Worm (Caenorhabditis elegans) whole organism, late embryonic: Measurements from ENCODE around the gene C01G6.9.

Source experiments
- C38D4.7 ChIP-seq: fragments of 200-800 bp; sonication (Bioruptor generic); optimal IDR thresholded peaks from 2 replicates; lab custom pipeline; 2018; ENCODE audit warnings: mild to moderate bottlenecking, missing genetic modification characterization, moderate library complexity, missing compliant biosample characterization
- F13H6.1 ChIP-seq: sonication (generic microtip); optimal IDR thresholded peaks from 2 replicates; lab custom pipeline; 2016; ENCODE audit warnings: missing genetic modification characterization, missing compliant biosample characterization
- K02D7.2 ChIP-seq: sonication (generic microtip); optimal IDR thresholded peaks from 2 replicates; lab custom pipeline; 2017; ENCODE audit warnings: mild to moderate bottlenecking, missing genetic modification characterization, missing compliant biosample characterization
- Y22D7AL.16 ChIP-seq: sonication (generic microtip); optimal IDR thresholded peaks from 2 replicates; lab custom pipeline; 2016; ENCODE audit warnings: missing genetic modification characterization, missing compliant biosample characterization
- ahr-1 ChIP-seq: sonication (generic microtip); optimal IDR thresholded peaks from 2 replicates; lab custom pipeline; 2016; ENCODE audit warnings: missing genetic modification characterization, missing compliant biosample characterization
- ceh-14 ChIP-seq: sonication (generic microtip); optimal IDR thresholded peaks from 2 replicates; lab custom pipeline; 2016; ENCODE audit warnings: missing genotype, missing genetic modification characterization, missing compliant biosample characterization
- ceh-2 ChIP-seq: sonication (generic microtip); optimal IDR thresholded peaks from 2 replicates; lab custom pipeline; 2016; ENCODE audit warnings: missing genotype, missing genetic modification characterization, missing compliant biosample characterization
- ceh-24 ChIP-seq: sonication (generic microtip); optimal IDR thresholded peaks from 2 replicates; lab custom pipeline; 2016; ENCODE audit warnings: mild to moderate bottlenecking, missing genetic modification characterization, missing compliant biosample characterization
- ceh-34 ChIP-seq: sonication (generic microtip); optimal IDR thresholded peaks from 2 replicates; lab custom pipeline; 2016; ENCODE audit warnings: mild to moderate bottlenecking, missing genetic modification characterization, missing compliant biosample characterization
- ceh-45 ChIP-seq: fragments of 200-800 bp; sonication (Bioruptor generic); IDR thresholded peaks from 2 replicates; pipeline ENCODE4 v1.3.6; 2022; ENCODE audit warnings: missing genetic modification reagents, missing genetic modification characterization, missing compliant biosample characterization
- ceh-48 ChIP-seq: sonication (generic microtip); optimal IDR thresholded peaks from 2 replicates; lab custom pipeline; 2016; ENCODE audit warnings: missing genetic modification characterization, inconsistent platforms, missing compliant biosample characterization
- ceh-9 ChIP-seq: sonication (generic microtip); optimal IDR thresholded peaks from 2 replicates; lab custom pipeline; 2016; ENCODE audit warnings: mild to moderate bottlenecking, missing genetic modification characterization, inconsistent platforms, missing compliant biosample characterization
- che-1 ChIP-seq: sonication (generic microtip); optimal IDR thresholded peaks from 2 replicates; lab custom pipeline; 2016; ENCODE audit warnings: mild to moderate bottlenecking, missing genetic modification characterization, missing compliant biosample characterization
- dmd-4 ChIP-seq: sonication (generic microtip); optimal IDR thresholded peaks from 2 replicates; lab custom pipeline; 2016; ENCODE audit warnings: borderline replicate concordance, missing genetic modification characterization, missing compliant biosample characterization
- dve-1 ChIP-seq: sonication (generic microtip); optimal IDR thresholded peaks from 2 replicates; lab custom pipeline; 2017; ENCODE audit warnings: antibody characterized with exemption, mild to moderate bottlenecking, missing genetic modification characterization, missing compliant biosample characterization
- elt-4 ChIP-seq: sonication (generic microtip); optimal IDR thresholded peaks from 2 replicates; lab custom pipeline; 2016; ENCODE audit warnings: missing genetic modification characterization, missing compliant biosample characterization
- ets-4 ChIP-seq: sonication (generic microtip); optimal IDR thresholded peaks from 2 replicates; lab custom pipeline; 2016; ENCODE audit warnings: missing genetic modification characterization, missing compliant biosample characterization
- fax-1 ChIP-seq: sonication (generic microtip); optimal IDR thresholded peaks from 2 replicates; lab custom pipeline; 2016; ENCODE audit warnings: missing genotype, missing genetic modification characterization, missing compliant biosample characterization
- fkh-10 ChIP-seq: fragments of 150-350 bp; optimal IDR thresholded peaks from 2 replicates; lab custom pipeline; 2014; ENCODE audit warnings: missing biosample characterization, missing genetic modification reagents, missing genetic modification characterization
- fkh-6 ChIP-seq: sonication (generic microtip); optimal IDR thresholded peaks from 2 replicates; lab custom pipeline; 2016; ENCODE audit warnings: missing genetic modification characterization, missing compliant biosample characterization
- hlh-13 ChIP-seq: fragments of 200-800 bp; sonication (Bioruptor generic); optimal IDR thresholded peaks from 2 replicates; lab custom pipeline; 2018; ENCODE audit warnings: mild to moderate bottlenecking, missing genetic modification characterization, missing compliant biosample characterization
- hlh-15 ChIP-seq: sonication (generic microtip); optimal IDR thresholded peaks from 2 replicates; lab custom pipeline; 2016; ENCODE audit warnings: missing genetic modification characterization, missing compliant biosample characterization
- hlh-30 ChIP-seq: sonication (generic microtip); optimal IDR thresholded peaks from 2 replicates; lab custom pipeline; 2017; ENCODE audit warnings: antibody characterized with exemption, missing genetic modification characterization, missing compliant biosample characterization; ENCODE audit not compliant: insufficient read depth
- hlh-6 ChIP-seq: sonication (generic microtip); optimal IDR thresholded peaks from 2 replicates; lab custom pipeline; 2016; ENCODE audit warnings: missing genotype, missing genetic modification characterization, missing compliant biosample characterization
- hlh-8 ChIP-seq: sonication (generic microtip); optimal IDR thresholded peaks from 2 replicates; lab custom pipeline; 2016; ENCODE audit warnings: missing genotype, missing genetic modification characterization, missing compliant biosample characterization
- lin-11 ChIP-seq: fragments of 200-800 bp; sonication (Bioruptor generic); optimal IDR thresholded peaks from 2 replicates; lab custom pipeline; 2018; ENCODE audit warnings: mild to moderate bottlenecking, missing genetic modification characterization, missing compliant biosample characterization
- madf-2 ChIP-seq: sonication (generic microtip); optimal IDR thresholded peaks from 2 replicates; lab custom pipeline; 2017; ENCODE audit warnings: missing genetic modification characterization, missing compliant biosample characterization
- mec-3 ChIP-seq: sonication (generic microtip); optimal IDR thresholded peaks from 2 replicates; lab custom pipeline; 2016; ENCODE audit warnings: borderline replicate concordance, missing genetic modification characterization, missing compliant biosample characterization
- nfya-1 ChIP-seq: sonication (generic microtip); optimal IDR thresholded peaks from 2 replicates; lab custom pipeline; 2017; ENCODE audit warnings: missing genetic modification characterization, mild to moderate bottlenecking, missing compliant biosample characterization, antibody characterized with exemption, moderate library complexity
- nhr-232 ChIP-seq: sonication (generic microtip); optimal IDR thresholded peaks from 2 replicates; lab custom pipeline; 2016; ENCODE audit warnings: missing genetic modification characterization, missing compliant biosample characterization
- pag-3 ChIP-seq: sonication (generic microtip); optimal IDR thresholded peaks from 2 replicates; lab custom pipeline; 2016; ENCODE audit warnings: missing compliant biosample characterization, missing genetic modification characterization, borderline replicate concordance
- pax-1 ChIP-seq: fragments of 150-350 bp; optimal IDR thresholded peaks from 2 replicates; lab custom pipeline; 2014; ENCODE audit warnings: missing biosample characterization, missing genetic modification characterization
- pha-2 ChIP-seq: sonication (generic microtip); optimal IDR thresholded peaks from 2 replicates; lab custom pipeline; 2017; ENCODE audit warnings: mild to moderate bottlenecking, missing genetic modification characterization, missing compliant biosample characterization
- pros-1 ChIP-seq: fragments of 150-350 bp; optimal IDR thresholded peaks from 2 replicates; lab custom pipeline; 2014; ENCODE audit warnings: missing biosample characterization, missing genetic modification reagents, missing genetic modification characterization
- sdc-2 ChIP-seq: sonication (generic microtip); optimal IDR thresholded peaks from 2 replicates; lab custom pipeline; 2016; ENCODE audit warnings: missing genotype, missing genetic modification characterization, missing compliant biosample characterization
- sox-2 ChIP-seq: fragments of 200-800 bp; sonication (Bioruptor generic); IDR thresholded peaks from 2 replicates; pipeline ENCODE4 v1.3.6; 2022; ENCODE audit warnings: missing genetic modification reagents, missing genetic modification characterization, missing compliant biosample characterization
- sox-4 ChIP-seq: sonication (generic microtip); optimal IDR thresholded peaks from 2 replicates; lab custom pipeline; 2017; ENCODE audit warnings: mild to moderate bottlenecking, missing genetic modification characterization, inconsistent platforms, missing compliant biosample characterization
- ttx-3 ChIP-seq: sonication (generic microtip); optimal IDR thresholded peaks from 2 replicates; lab custom pipeline; 2016; ENCODE audit warnings: missing genetic modification reagents, missing genetic modification characterization, missing compliant biosample characterization
- unc-42 ChIP-seq: sonication (generic microtip); optimal IDR thresholded peaks from 2 replicates; lab custom pipeline; 2016; ENCODE audit warnings: missing genotype, missing genetic modification characterization, missing compliant biosample characterization
- unc-86 ChIP-seq: sonication (generic microtip); optimal IDR thresholded peaks from 2 replicates; lab custom pipeline; 2016; ENCODE audit warnings: missing genetic modification characterization, missing compliant biosample characterization
- ztf-16 ChIP-seq: sonication (generic microtip); optimal IDR thresholded peaks from 2 replicates; lab custom pipeline; 2017; ENCODE audit warnings: missing genetic modification characterization, missing compliant biosample characterization

C01G6.9 gene

DNA sequence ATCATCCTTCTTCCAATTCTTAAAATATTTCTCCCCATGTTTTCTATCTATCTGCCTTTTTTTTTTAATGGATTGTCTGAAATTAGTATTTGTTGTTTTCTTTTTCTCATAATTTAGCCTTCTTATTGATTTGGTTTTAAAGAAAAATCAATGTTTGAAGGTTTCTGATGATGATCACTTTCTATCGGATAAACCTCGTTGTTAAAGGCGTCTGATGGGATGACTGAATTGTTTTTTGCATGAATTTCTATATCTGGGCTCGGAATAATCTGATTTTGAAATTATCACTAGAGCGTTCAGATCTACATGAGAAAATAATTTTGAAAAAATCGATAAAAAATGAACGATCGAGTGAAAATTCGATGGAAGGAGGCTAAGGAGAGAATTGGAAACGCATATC lies 38.1 kb upstream of the C01G6.9 start, which contains the start of gene scp-1:
TSS of gene scp-1 (plus strand) at position 301 of the 400 bp plus-strand sequence.
- no peak for TF ChIP-seq ceh-34 (tag; lab: Kevin White, UChicago)
- no peak for TF ChIP-seq fkh-6 (tag; lab: Kevin White, UChicago)
- no peak for TF ChIP-seq ceh-48
- no peak for TF ChIP-seq hlh-6
- TF ChIP-seq pha-2 (tag; lab: Kevin White, UChicago): no peak
- no peak for TF ChIP-seq ttx-3 (tag; lab: Kevin White, UChicago)
- TF ChIP-seq fax-1 (tag; lab: Kevin White, UChicago): no peak
- no peak for TF ChIP-seq ceh-2 (tag; lab: Kevin White, UChicago)
- no peak for TF ChIP-seq sdc-2 (tag; lab: Kevin White, UChicago)
- no peak for TF ChIP-seq ceh-45 (GFP tag; lab: Robert Waterston, UW)
- no peak for TF ChIP-seq ztf-16 (tag; lab: Kevin White, UChicago)
- TF ChIP-seq madf-2: no peak
- no peak for TF ChIP-seq elt-4
- TF ChIP-seq unc-42 (tag; lab: Kevin White, UChicago): no peak
- TF ChIP-seq ceh-9: no peak
- no peak for TF ChIP-seq sox-2 (GFP tag; lab: Robert Waterston, UW)
- TF ChIP-seq F13H6.1 (tag; lab: Kevin White, UChicago): no peak
- no peak for TF ChIP-seq K02D7.2 (tag; lab: Kevin White, UChicago)
- no peak for TF ChIP-seq Y22D7AL.16 (tag; lab: Kevin White, UChicago)

DNA sequence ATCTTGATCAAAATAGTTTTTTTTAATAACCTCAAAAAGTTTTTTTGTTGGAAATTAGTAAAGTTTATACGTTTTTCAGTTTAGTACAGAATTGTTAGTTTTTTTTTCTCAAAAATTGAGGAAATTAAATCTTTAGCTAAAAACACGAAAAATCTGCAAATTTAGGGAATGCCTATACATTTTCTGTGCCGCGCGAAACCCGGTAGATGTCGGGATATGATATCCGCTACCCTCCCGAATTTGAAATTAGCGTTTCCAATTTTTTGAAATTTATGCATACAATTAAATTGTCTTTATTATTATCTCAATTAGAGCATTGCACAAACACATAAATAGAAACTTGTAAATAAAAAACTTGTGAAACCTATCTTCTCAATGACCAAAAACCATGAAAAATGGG lies 37.4 kb upstream of the C01G6.9 start:
- no peak for TF ChIP-seq pax-1 (tag; lab: Kevin White, UChicago)
- TF ChIP-seq pros-1: no peak
- no peak for TF ChIP-seq nhr-232 (tag; lab: Kevin White, UChicago)
- no peak for TF ChIP-seq ahr-1 (tag; lab: Kevin White, UChicago)
- TF ChIP-seq hlh-8 (tag; lab: Kevin White, UChicago): no peak
- TF ChIP-seq sox-4 (tag; lab: Kevin White, UChicago): no peak
- no peak for TF ChIP-seq pag-3 (tag; lab: Kevin White, UChicago)

DNA sequence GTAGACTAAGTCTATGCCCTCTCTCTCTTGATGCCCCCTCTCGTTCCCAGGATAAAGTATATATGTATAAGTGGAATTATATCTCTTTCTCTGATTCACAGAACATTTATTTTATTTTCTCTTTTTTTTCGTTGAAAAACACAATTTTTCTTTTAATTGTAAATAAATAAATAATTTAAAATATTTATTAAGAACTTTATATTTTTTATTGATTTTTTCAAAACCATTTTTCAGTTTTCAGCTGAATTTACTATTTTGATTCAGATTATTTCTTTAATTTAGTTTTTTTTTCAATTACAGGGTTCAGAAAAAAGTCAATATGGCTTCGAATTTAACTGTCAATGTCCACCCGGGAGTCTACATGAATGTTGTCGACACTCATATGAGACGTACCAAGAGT lies 35.7 kb upstream of the C01G6.9 start, which contains the start of gene eif-3.F:
TSS of gene eif-3.F (plus strand) at position 301 of the 400 bp plus-strand sequence.
- TF ChIP-seq ets-4 (tag; lab: Kevin White, UChicago) (no peak), sox-4 (tag; lab: Kevin White, UChicago) (no peak), Y22D7AL.16 (tag; lab: Kevin White, UChicago) (no peak), ztf-16 (tag; lab: Kevin White, UChicago) (no peak), unc-86 (no peak), hlh-13 (no peak), mec-3 (tag; lab: Kevin White, UChicago) (no peak), dmd-4 (tag; lab: Kevin White, UChicago) (no peak), F13H6.1 (tag; lab: Kevin White, UChicago) (no peak), ceh-24 (tag; lab: Kevin White, UChicago) (no peak), che-1 (no peak), fkh-6 (tag; lab: Kevin White, UChicago) (no peak), hlh-15 (no peak), fkh-10 (GFP tag; lab: Kevin White, UChicago) (no peak), ceh-14 (tag; lab: Kevin White, UChicago) (no peak), pha-2 (tag; lab: Kevin White, UChicago) (no peak)
- TF ChIP-seq, all 69 proteins: peak for 0

DNA sequence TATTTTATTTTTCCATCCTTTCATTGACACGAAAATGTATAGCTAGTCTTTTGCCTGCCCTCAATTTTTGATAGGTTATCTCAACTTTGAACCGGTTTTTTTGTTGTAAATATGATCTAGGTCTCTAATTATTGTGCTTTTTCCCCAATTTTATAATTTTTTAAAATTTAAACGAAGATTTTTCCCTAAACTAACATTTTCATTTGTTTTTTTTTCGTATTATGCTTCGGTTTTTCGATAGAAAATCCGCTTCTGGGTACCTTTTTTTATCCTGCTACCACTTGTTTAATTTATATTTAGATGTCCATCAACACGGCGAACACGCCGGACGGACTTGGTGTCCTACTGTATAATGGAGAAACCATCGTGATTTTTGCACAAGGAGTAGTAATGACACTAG lies 33.9 kb upstream of the C01G6.9 start, which contains the start of gene wbp-2:
TSS of gene wbp-2 (plus strand) at position 301 of the 400 bp plus-strand sequence.
- TF ChIP-seq hlh-30 (tag; lab: Kevin White, UChicago): no peak
- no peak for TF ChIP-seq C38D4.7 (GFP tag; lab: Kevin White, UChicago)
- no peak for TF ChIP-seq fkh-10 (GFP tag; lab: Kevin White, UChicago)
- TF ChIP-seq pha-2 (tag; lab: Kevin White, UChicago): no peak
- TF ChIP-seq hlh-6: no peak
- no peak for TF ChIP-seq dve-1 (tag; lab: Kevin White, UChicago)
- TF ChIP-seq K02D7.2 (tag; lab: Kevin White, UChicago): no peak
- TF ChIP-seq ceh-9: no peak
- no peak for TF ChIP-seq lin-11
- TF ChIP-seq hlh-15: no peak
- no peak for TF ChIP-seq fax-1 (tag; lab: Kevin White, UChicago)
- no peak for TF ChIP-seq mec-3 (tag; lab: Kevin White, UChicago)
- TF ChIP-seq ttx-3 (tag; lab: Kevin White, UChicago): no peak
- TF ChIP-seq che-1: no peak
- no peak for TF ChIP-seq nfya-1 (tag; lab: Kevin White, UChicago)
- no peak for TF ChIP-seq hlh-8 (tag; lab: Kevin White, UChicago)
